Fruit fly (Drosophila melanogaster): ENCODE measurements around the gene CG43293.

Gene CG43293

DNA sequence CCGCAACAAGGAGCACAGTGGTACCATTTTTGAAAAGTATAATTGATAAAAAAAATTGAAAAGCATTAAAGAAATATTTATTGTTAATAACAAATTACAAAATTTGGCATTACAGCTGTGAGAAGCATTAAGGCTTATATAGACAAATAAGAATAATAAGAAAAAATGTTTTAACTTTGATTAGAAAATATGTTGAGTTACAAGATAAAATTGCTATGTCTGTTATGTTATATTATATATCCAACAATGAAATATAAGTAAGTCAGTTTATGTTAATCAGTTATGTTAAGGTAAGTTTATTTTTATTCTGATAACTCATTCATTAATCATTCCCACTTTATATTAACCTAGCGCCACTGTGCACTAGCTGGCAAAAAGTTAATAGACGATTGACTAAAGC is 25.1 kb upstream of the CG43293 start:
- TF ChIP-seq CG11617 (GFP tag; optimal IDR thresholded peaks at IDR 0.05) (no peak), CG1620 (GFP tag; optimal IDR thresholded peaks at IDR 0.05) (no peak), CG12768 (GFP tag; optimal IDR thresholded peaks at IDR 0.05) (no peak), CG33017 (tag; optimal IDR thresholded peaks at IDR 0.05) (no peak), Hr96 (GFP tag; optimal IDR thresholded peaks at IDR 0.05) (no peak), cic (GFP tag; optimal IDR thresholded peaks at IDR 0.05) (no peak), Mnt (GFP tag; optimal IDR thresholded peaks at IDR 0.05) (no peak), Clk (GFP tag; optimal IDR thresholded peaks at IDR 0.05) (no peak), bab1 (GFP tag; optimal IDR thresholded peaks at IDR 0.05) (no peak), CG14711 (tag; optimal IDR thresholded peaks at IDR 0.05) (no peak), CG5204 (GFP tag; optimal IDR thresholded peaks at IDR 0.05) (no peak), CG7045 (GFP tag; optimal IDR thresholded peaks at IDR 0.05) (no peak), pad (GFP tag; optimal IDR thresholded peaks at IDR 0.05) (no peak), toe (GFP tag; optimal IDR thresholded peaks at IDR 0.05) (no peak), CG7101 (tag; optimal IDR thresholded peaks at IDR 0.05) (no peak), cnc (optimal IDR thresholded peaks at IDR 0.05) (no peak)

DNA sequence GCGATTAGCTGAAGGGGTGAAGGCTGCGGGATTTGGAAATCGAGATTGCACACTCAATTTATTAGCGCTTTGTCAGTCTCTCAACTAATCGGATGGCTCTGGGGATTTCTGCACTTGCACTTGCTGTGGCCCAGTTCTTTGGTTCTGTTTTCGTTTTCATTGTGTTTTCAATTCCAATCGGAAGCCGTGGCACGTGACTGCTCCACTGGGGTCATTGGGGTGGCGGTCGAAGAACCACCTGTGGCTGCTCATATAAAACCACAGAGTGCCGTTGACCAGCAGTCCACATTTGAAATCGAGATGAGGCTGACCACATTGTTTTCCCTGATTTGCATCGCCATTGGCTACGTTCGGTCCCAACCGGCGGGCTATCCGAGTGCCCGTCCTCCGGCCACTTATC is 24.5 kb upstream of the CG43293 start, which contains the start of gene Cpr65Az:
Cpr65Az (plus strand) TSS at position 301 of the 400 bp plus-strand sequence.
- TF ChIP-seq Mnt (GFP tag; optimal IDR thresholded peaks at IDR 0.05) (no peak), CG7045 (GFP tag; optimal IDR thresholded peaks at IDR 0.05) (no peak), bab1 (GFP tag; optimal IDR thresholded peaks at IDR 0.05) (no peak), cic (GFP tag; optimal IDR thresholded peaks at IDR 0.05) (no peak), pad (GFP tag; optimal IDR thresholded peaks at IDR 0.05) (no peak), kay (GFP tag; ENCODE audit: borderline replicate concordance) (no peak), Crg-1 (GFP tag; optimal IDR thresholded peaks at IDR 0.05) (no peak), CG7101 (tag; optimal IDR thresholded peaks at IDR 0.05) (no peak), CG12768 (GFP tag; optimal IDR thresholded peaks at IDR 0.05) (no peak), CG5204 (GFP tag; optimal IDR thresholded peaks at IDR 0.05) (no peak), toe (GFP tag; optimal IDR thresholded peaks at IDR 0.05) (no peak), Clk (GFP tag; optimal IDR thresholded peaks at IDR 0.05) (no peak), CG14711 (tag; optimal IDR thresholded peaks at IDR 0.05) (no peak)

DNA sequence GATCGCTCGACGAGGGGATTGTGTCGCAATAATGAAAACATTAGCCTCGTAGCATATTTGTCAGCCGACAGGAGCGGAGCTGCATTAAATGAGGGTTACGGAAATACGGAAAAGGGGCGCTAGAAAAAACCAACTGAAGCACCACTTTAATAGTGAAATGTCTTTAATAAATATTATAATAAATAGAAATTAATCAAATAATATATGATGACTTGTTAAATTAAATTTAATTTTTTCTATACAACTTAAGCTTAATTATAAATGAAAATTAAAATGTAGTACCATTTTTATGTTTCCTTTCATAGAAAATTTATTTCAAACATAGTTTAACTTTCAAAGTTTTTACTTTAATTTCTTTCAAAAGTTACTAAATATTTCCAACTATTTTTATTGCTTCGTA is 23.0 kb upstream of the CG43293 start:
- TF ChIP-seq CG7101 (tag; optimal IDR thresholded peaks at IDR 0.05) (no peak), kay (GFP tag; ENCODE audit: borderline replicate concordance) (no peak), tj (GFP tag; optimal IDR thresholded peaks at IDR 0.05) (no peak), Clk (GFP tag; optimal IDR thresholded peaks at IDR 0.05) (no peak), CG33017 (tag; optimal IDR thresholded peaks at IDR 0.05) (no peak), Crg-1 (GFP tag; optimal IDR thresholded peaks at IDR 0.05) (no peak)

DNA sequence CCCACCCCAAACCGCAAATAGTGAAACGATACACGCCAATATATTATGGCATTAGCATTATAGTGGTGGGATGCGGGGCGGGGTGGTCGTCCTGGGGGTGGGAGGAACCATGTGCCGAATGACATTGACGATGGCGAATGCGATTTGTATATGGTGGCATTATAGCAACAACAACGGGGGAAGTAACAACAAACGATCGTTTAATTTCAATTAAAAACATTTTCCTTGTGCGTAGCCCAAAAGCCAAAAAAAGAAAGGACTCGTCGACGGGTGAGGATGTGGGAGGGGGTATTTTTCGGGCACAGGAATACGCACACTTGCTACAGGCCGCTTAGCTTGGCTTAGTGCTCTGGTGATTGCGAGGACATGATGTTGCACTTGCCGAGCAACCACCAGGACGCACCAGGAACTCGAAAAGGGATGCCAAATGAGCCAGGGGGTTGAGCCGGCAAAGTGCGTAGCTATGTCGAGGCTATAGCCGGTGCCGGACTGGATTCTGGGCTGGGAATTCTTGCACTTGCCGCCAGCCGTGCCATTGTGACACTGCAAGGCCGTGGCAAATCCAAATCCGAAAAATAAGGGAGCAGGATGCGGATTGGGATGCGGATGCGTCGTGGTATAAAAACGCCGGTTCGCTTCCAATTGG is 22.4 kb upstream of the CG43293 start, which contains the start of gene Prdm13:
Prdm13 (plus strand) TSS at position 645 of the 646 bp plus-strand sequence.
- TF ChIP-seq Crg-1 (GFP tag; optimal IDR thresholded peaks at IDR 0.05) = no peak
- no peak for TF ChIP-seq CG7101 (tag; optimal IDR thresholded peaks at IDR 0.05)
- no peak for TF ChIP-seq CG11617 (GFP tag; optimal IDR thresholded peaks at IDR 0.05)
- TF ChIP-seq pad (GFP tag; optimal IDR thresholded peaks at IDR 0.05) = no peak
- no peak for TF ChIP-seq cnc (optimal IDR thresholded peaks at IDR 0.05)
- no peak for TF ChIP-seq Hr96 (GFP tag; optimal IDR thresholded peaks at IDR 0.05)
- TF ChIP-seq tj (GFP tag; optimal IDR thresholded peaks at IDR 0.05) = no peak
- TF ChIP-seq CG5204 (GFP tag; optimal IDR thresholded peaks at IDR 0.05) = no peak
- no peak for TF ChIP-seq toe (GFP tag; optimal IDR thresholded peaks at IDR 0.05)
- TF ChIP-seq CG14711 (tag; optimal IDR thresholded peaks at IDR 0.05) = no peak
- no peak for TF ChIP-seq ovo (GFP tag; optimal IDR thresholded peaks at IDR 0.05)
- TF ChIP-seq CG7045 (GFP tag; optimal IDR thresholded peaks at IDR 0.05) = no peak
- no peak for TF ChIP-seq bab1 (GFP tag; optimal IDR thresholded peaks at IDR 0.05)
- TF ChIP-seq cic (GFP tag; optimal IDR thresholded peaks at IDR 0.05) = no peak
- TF ChIP-seq CG1620 (GFP tag; optimal IDR thresholded peaks at IDR 0.05) = no peak
- no peak for TF ChIP-seq kay (GFP tag; ENCODE audit: borderline replicate concordance)
- no peak for TF ChIP-seq CG12768 (GFP tag; optimal IDR thresholded peaks at IDR 0.05)
- TF ChIP-seq Mnt (GFP tag; optimal IDR thresholded peaks at IDR 0.05) = no peak
- no peak for TF ChIP-seq CG33017 (tag; optimal IDR thresholded peaks at IDR 0.05)

DNA sequence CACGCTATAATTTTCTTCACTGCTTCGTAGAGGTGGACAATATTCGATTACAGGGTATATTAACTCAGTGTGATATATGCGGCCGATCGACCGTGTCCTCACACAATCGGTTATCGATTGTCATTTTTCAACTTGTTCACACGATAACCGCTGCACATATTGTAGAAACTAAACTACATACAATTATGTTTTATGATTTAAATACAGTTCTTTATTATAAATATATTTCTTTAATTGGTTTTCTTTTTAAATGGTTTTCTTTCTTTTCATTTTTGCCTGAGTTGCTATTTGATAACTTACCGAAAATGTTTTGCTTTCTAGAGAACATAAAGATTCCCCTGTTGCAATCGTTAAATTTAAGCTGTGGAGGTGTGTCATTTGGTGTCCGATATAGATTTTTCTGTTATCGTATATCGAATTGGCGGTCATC is 11.1 kb upstream of the CG43293 start, which contains the start of the genes fmt and CG7376:
fmt (minus strand) TSS at position 55 of the 430 bp plus-strand sequence.
CG7376 (plus strand) TSS at position 423 of the 430 bp plus-strand sequence.
- TF ChIP-seq CG11617 (GFP tag; optimal IDR thresholded peaks at IDR 0.05) (peak; percentile 27), cic (GFP tag; optimal IDR thresholded peaks at IDR 0.05) (no peak), Clk (GFP tag; optimal IDR thresholded peaks at IDR 0.05) (no peak), CG1620 (GFP tag; optimal IDR thresholded peaks at IDR 0.05) (peak; percentile 3), CG5204 (GFP tag; optimal IDR thresholded peaks at IDR 0.05) (no peak), CG7101 (tag; optimal IDR thresholded peaks at IDR 0.05) (peak; percentile 30), ovo (GFP tag; optimal IDR thresholded peaks at IDR 0.05) (no peak), Mnt (GFP tag; optimal IDR thresholded peaks at IDR 0.05) (peak; percentile 20), Crg-1 (GFP tag; optimal IDR thresholded peaks at IDR 0.05) (no peak), toe (GFP tag; optimal IDR thresholded peaks at IDR 0.05) (peak; percentile 24), CG12768 (GFP tag; optimal IDR thresholded peaks at IDR 0.05) (peak; percentile 32), kay (GFP tag; ENCODE audit: borderline replicate concordance) (no peak), CG7045 (GFP tag; optimal IDR thresholded peaks at IDR 0.05) (peak; percentile 37), cnc (optimal IDR thresholded peaks at IDR 0.05) (no peak), tj (GFP tag; optimal IDR thresholded peaks at IDR 0.05) (no peak), pad (GFP tag; optimal IDR thresholded peaks at IDR 0.05) (no peak), CG33017 (tag; optimal IDR thresholded peaks at IDR 0.05) (no peak), CG14711 (tag; optimal IDR thresholded peaks at IDR 0.05) (peak; percentile 48)

DNA sequence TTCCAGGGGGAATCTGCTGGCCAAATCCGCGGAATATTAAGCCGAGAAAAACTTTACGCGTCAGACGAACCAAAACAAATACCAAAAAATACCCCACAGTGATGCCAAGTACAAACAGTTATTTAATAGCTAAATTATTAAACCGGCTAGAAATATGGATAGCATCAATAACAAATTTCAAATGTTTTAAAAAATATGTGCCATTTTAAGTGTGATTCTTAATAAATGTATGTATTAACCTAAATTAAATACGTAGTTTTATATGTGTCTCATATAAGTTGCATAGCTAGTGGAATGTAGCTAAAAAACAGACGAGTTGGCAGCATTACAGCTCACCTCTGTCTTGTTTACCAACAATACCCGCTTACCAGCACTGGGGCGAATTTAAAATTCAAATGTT is 3.2 kb upstream of the CG43293 start, which contains the start of gene CG10274:
CG10274 (minus strand) TSS at position 54 of the 400 bp plus-strand sequence.
- peak; percentile 68 for TF ChIP-seq Hr96 (GFP tag; optimal IDR thresholded peaks at IDR 0.05)
- peak; percentile 61 for TF ChIP-seq bab1 (GFP tag; optimal IDR thresholded peaks at IDR 0.05)
- TF ChIP-seq CG1620 (GFP tag; optimal IDR thresholded peaks at IDR 0.05) = peak; percentile 82
- TF ChIP-seq cic (GFP tag; optimal IDR thresholded peaks at IDR 0.05) = peak; percentile 23
- TF ChIP-seq Clk (GFP tag; optimal IDR thresholded peaks at IDR 0.05) = peak; percentile 52
- TF ChIP-seq Crg-1 (GFP tag; optimal IDR thresholded peaks at IDR 0.05) = peak; percentile 74
- peak; percentile 41 for TF ChIP-seq Mnt (GFP tag; optimal IDR thresholded peaks at IDR 0.05)
- TF ChIP-seq CG33017 (tag; optimal IDR thresholded peaks at IDR 0.05) = peak; percentile 45
- TF ChIP-seq CG7045 (GFP tag; optimal IDR thresholded peaks at IDR 0.05) = peak; percentile 67
- peak; percentile 76 for TF ChIP-seq CG14711 (tag; optimal IDR thresholded peaks at IDR 0.05)
- TF ChIP-seq cnc (optimal IDR thresholded peaks at IDR 0.05) = no peak
- no peak for TF ChIP-seq kay (GFP tag; ENCODE audit: borderline replicate concordance)
- peak; percentile 70 for TF ChIP-seq pad (GFP tag; optimal IDR thresholded peaks at IDR 0.05)
- TF ChIP-seq CG12768 (GFP tag; optimal IDR thresholded peaks at IDR 0.05) = peak; percentile 73
- no peak for TF ChIP-seq CG5204 (GFP tag; optimal IDR thresholded peaks at IDR 0.05)
- peak; percentile 75 for TF ChIP-seq CG11617 (GFP tag; optimal IDR thresholded peaks at IDR 0.05)
- peak; percentile 79 for TF ChIP-seq toe (GFP tag; optimal IDR thresholded peaks at IDR 0.05)
- TF ChIP-seq CG7101 (tag; optimal IDR thresholded peaks at IDR 0.05) = peak; percentile 77
- TF ChIP-seq ovo (GFP tag; optimal IDR thresholded peaks at IDR 0.05) = peak; percentile 52
- peak; percentile 42 for TF ChIP-seq tj (GFP tag; optimal IDR thresholded peaks at IDR 0.05)

All from whole organism, adult.